Worm (Caenorhabditis elegans) whole organism, early embryonic: Measurements from ENCODE around the gene T07G12.5.

ENCODE experiments used
- ama-1 ChIP-seq: fragments of 150-350 bp; optimal IDR thresholded peaks from 2 replicates; lab custom pipeline; 2014
- hmbx-1 ChIP-seq: sonication (generic microtip); optimal IDR thresholded peaks from 2 replicates; lab custom pipeline; 2016; ENCODE audit warnings: mild to moderate bottlenecking, missing genetic modification characterization, missing compliant biosample characterization
- pes-1 ChIP-seq: fragments of 200-800 bp; sonication (Bioruptor generic); IDR thresholded peaks from 2 replicates; pipeline ENCODE4 v1.3.6; 2022; ENCODE audit warnings: missing genetic modification reagents, missing genetic modification characterization, missing compliant biosample characterization

DNA sequence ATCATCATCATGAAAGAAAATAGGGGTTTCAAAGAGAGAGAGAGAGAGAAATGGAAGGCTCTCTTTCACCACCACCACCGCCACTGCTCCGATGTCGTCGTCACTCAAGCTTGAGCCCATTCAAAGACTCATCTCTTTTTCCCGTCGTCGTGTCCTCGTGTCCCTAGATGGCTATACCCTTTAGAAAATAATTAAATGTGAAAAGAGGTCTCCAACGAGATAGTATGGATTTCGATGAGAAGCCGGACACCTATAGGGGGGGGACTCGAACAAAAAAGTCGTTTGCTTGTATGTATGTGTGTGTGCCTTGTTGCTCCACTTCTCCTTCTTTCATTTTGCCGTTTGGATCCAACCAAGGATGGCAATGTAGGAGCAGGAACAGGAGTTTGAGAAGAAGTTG is 39.9 kb downstream of the T07G12.5 start:
- TF ChIP-seq ama-1 (lab: Kevin White, UChicago) (no peak), pes-1 (GFP tag; lab: Robert Waterston, UW) (no peak), hmbx-1 (no peak)
